Fruit fly (Drosophila melanogaster) whole organism, embryonic: ENCODE data around the gene CG31259.

Experiments used
- Adf1 ChIP-seq: fragments of 200-800 bp; sonication (Bioruptor generic); IDR thresholded peaks from 2 replicates; pipeline ENCODE4 v1.3.6; 2022; ENCODE audit warnings: missing biosample characterization, missing genetic modification characterization
- Aef1 ChIP-seq: fragments of 200-800 bp; sonication (Bioruptor generic); IDR thresholded peaks from 3 replicates; pipeline ENCODE4 v1.3.6; 2022; ENCODE audit warnings: missing biosample characterization, missing genetic modification characterization
- Antp ChIP-seq: fragments of 200-800 bp; sonication (Bioruptor generic); optimal IDR thresholded peaks from 3 replicates; lab custom pipeline; 2016; ENCODE audit warnings: missing biosample characterization, missing genetic modification characterization
- Atf3 ChIP-seq: fragments of 200-800 bp; sonication (Bioruptor generic); optimal IDR thresholded peaks from 3 replicates; lab custom pipeline; 2016; ENCODE audit warnings: missing biosample characterization, missing genetic modification characterization
- Atf6 ChIP-seq: fragments of 200-800 bp; sonication (Bioruptor generic); IDR thresholded peaks from 2 replicates; pipeline ENCODE4 v1.3.6; 2022; ENCODE audit warnings: missing biosample characterization, missing genetic modification characterization
- CG1024 ChIP-seq: fragments of 200-800 bp; sonication (Bioruptor generic); IDR thresholded peaks from 2 replicates; pipeline ENCODE4 v1.3.6; 2022; ENCODE audit warnings: missing biosample characterization, missing genetic modification characterization
- CG10321 ChIP-seq: fragments of 200-800 bp; sonication (Bioruptor generic); IDR thresholded peaks from 2 replicates; pipeline ENCODE4 v1.3.6; 2022; ENCODE audit warnings: missing biosample characterization, missing genetic modification characterization
- CG11247 ChIP-seq: fragments of 200-800 bp; sonication (Bioruptor generic); IDR thresholded peaks from 2 replicates; pipeline ENCODE4 v1.3.6; 2022; ENCODE audit warnings: missing biosample characterization, missing genetic modification characterization
- CG11695 ChIP-seq: fragments of 200-800 bp; sonication (Bioruptor generic); IDR thresholded peaks from 3 replicates; pipeline ENCODE4 v1.3.6; 2022; ENCODE audit warnings: missing biosample characterization, missing genetic modification characterization
- CG12391 ChIP-seq: fragments of 200-800 bp; sonication (Bioruptor generic); optimal IDR thresholded peaks from 3 replicates; lab custom pipeline; 2018; ENCODE audit warnings: missing biosample characterization, mild to moderate bottlenecking, missing genetic modification characterization, moderate library complexity
- CG12769 ChIP-seq: fragments of 200-800 bp; sonication (Bioruptor generic); optimal IDR thresholded peaks from 2 replicates; lab custom pipeline; 2019; ENCODE audit warnings: missing biosample characterization, mild to moderate bottlenecking, missing genetic modification characterization, moderate library complexity
- CG17186 ChIP-seq: fragments of 200-800 bp; sonication (Bioruptor generic); optimal IDR thresholded peaks from 3 replicates; lab custom pipeline; 2017; ENCODE audit warnings: missing biosample characterization, missing genetic modification reagents, missing genetic modification characterization
- CG18619 ChIP-seq: fragments of 200-800 bp; sonication (Bioruptor generic); optimal IDR thresholded peaks from 3 replicates; lab custom pipeline; 2017; ENCODE audit warnings: missing biosample characterization, mild to moderate bottlenecking, missing genetic modification characterization
- CG2116 ChIP-seq: fragments of 200-800 bp; sonication (Bioruptor generic); optimal IDR thresholded peaks from 3 replicates; lab custom pipeline; 2018; ENCODE audit warnings: missing biosample characterization, mild to moderate bottlenecking, missing genetic modification characterization
- CG33213 ChIP-seq: fragments of 200-800 bp; sonication (Bioruptor generic); optimal IDR thresholded peaks from 3 replicates; lab custom pipeline; 2016; ENCODE audit warnings: missing biosample characterization, missing genetic modification characterization
- CG4617 ChIP-seq: fragments of 200-800 bp; sonication (Bioruptor generic); optimal IDR thresholded peaks from 3 replicates; lab custom pipeline; 2016; ENCODE audit warnings: missing biosample characterization, missing genetic modification characterization, borderline replicate concordance
- CG6272 ChIP-seq: fragments of 200-800 bp; sonication (Bioruptor generic); IDR thresholded peaks from 2 replicates; pipeline ENCODE4 v1.3.6; 2022; ENCODE audit warnings: missing biosample characterization, missing genetic modification characterization
- CG6689 ChIP-seq: fragments of 200-800 bp; sonication (Bioruptor generic); IDR thresholded peaks from 2 replicates; pipeline ENCODE4 v1.3.6; 2022; ENCODE audit warnings: missing biosample characterization, missing genetic modification characterization
- CG8944 ChIP-seq: fragments of 200-800 bp; sonication (Bioruptor generic); optimal IDR thresholded peaks from 3 replicates; lab custom pipeline; 2016; ENCODE audit warnings: missing biosample characterization, missing genetic modification characterization
- Ets65A ChIP-seq: fragments of 200-800 bp; sonication (Bioruptor generic); peaks from one replicate; lab custom pipeline; 2016; ENCODE audit warnings: missing biosample characterization, missing genetic modification characterization
- HLH3B ChIP-seq: fragments of 200-800 bp; sonication (Bioruptor generic); IDR thresholded peaks from 2 replicates; pipeline ENCODE4 v1.3.6; 2022; ENCODE audit warnings: missing biosample characterization, missing genetic modification characterization
- Hr3 ChIP-seq: fragments of 200-800 bp; sonication (Bioruptor generic); optimal IDR thresholded peaks from 3 replicates; lab custom pipeline; 2016; ENCODE audit warnings: missing biosample characterization, missing genetic modification characterization
- Meics ChIP-seq: fragments of 200-800 bp; sonication (Bioruptor generic); optimal IDR thresholded peaks from 2 replicates; lab custom pipeline; 2017; ENCODE audit warnings: missing biosample characterization, mild to moderate bottlenecking, missing genetic modification characterization
- NK7.1 ChIP-seq: fragments of 200-800 bp; sonication (Bioruptor generic); optimal IDR thresholded peaks from 3 replicates; lab custom pipeline; 2016; ENCODE audit warnings: missing biosample characterization, missing genetic modification characterization
- Six4 ChIP-seq: fragments of 200-800 bp; sonication (Bioruptor generic); optimal IDR thresholded peaks from 2 replicates; lab custom pipeline; 2016; ENCODE audit warnings: missing biosample characterization, missing genetic modification characterization
- Sox100B ChIP-seq: fragments of 200-800 bp; sonication (Bioruptor generic); optimal IDR thresholded peaks from 3 replicates; lab custom pipeline; 2018; ENCODE audit warnings: missing biosample characterization, mild to moderate bottlenecking, missing genetic modification characterization
- Trl ChIP-seq, 3 experiments: fragments of >200 bp in 2 of 3; fragments of 200-800 bp in 1 of 3; sonication (Bioruptor generic) in 1 of 3; optimal IDR thresholded peaks; 2 replicates in 1 of 3; 3 replicates in 2 of 3; lab custom pipeline; 2016 to 2017; ENCODE audit warnings: missing biosample characterization in 1 of 3, missing genetic modification characterization in 1 of 3
- ara ChIP-seq: fragments of 200-800 bp; sonication (Bioruptor generic); IDR thresholded peaks from 2 replicates; pipeline ENCODE4 v1.3.6; 2022; ENCODE audit warnings: missing biosample characterization, missing genetic modification characterization
- ash1 ChIP-seq: fragments of 200-800 bp; sonication (Bioruptor generic); optimal IDR thresholded peaks from 2 replicates; lab custom pipeline; 2018; ENCODE audit warnings: missing biosample characterization, mild to moderate bottlenecking, missing genetic modification characterization
- cad ChIP-seq: fragments of >200 bp; optimal IDR thresholded peaks from 2 replicates; lab custom pipeline; 2017; ENCODE audit warnings: missing biosample characterization, missing genetic modification characterization
- caup ChIP-seq: fragments of 200-800 bp; sonication (Bioruptor generic); optimal IDR thresholded peaks from 3 replicates; lab custom pipeline; 2017; ENCODE audit warnings: missing biosample characterization, mild to moderate bottlenecking, missing genetic modification characterization, moderate library complexity; ENCODE audit not compliant: severe bottlenecking
- cwo ChIP-seq: fragments of 200-800 bp; sonication (Bioruptor generic); optimal IDR thresholded peaks from 3 replicates; lab custom pipeline; 2017; ENCODE audit warnings: missing biosample characterization, missing genetic modification characterization, mild to moderate bottlenecking, moderate library complexity, missing genetic modification reagents
- ewg ChIP-seq: fragments of 200-800 bp; sonication (Bioruptor generic); optimal IDR thresholded peaks from 3 replicates; lab custom pipeline; 2017; ENCODE audit warnings: mild to moderate bottlenecking, missing biosample characterization, missing genetic modification reagents, missing genetic modification characterization
- gro ChIP-seq: fragments of 200-800 bp; sonication (Bioruptor generic); optimal IDR thresholded peaks from 2 replicates; lab custom pipeline; 2016; ENCODE audit warnings: missing biosample characterization, missing genetic modification characterization
- gt ChIP-seq: fragments of 200-800 bp; sonication (Bioruptor generic); IDR thresholded peaks from 2 replicates; pipeline ENCODE4 v1.3.6; 2022; ENCODE audit warnings: missing biosample characterization, missing genetic modification characterization
- hb ChIP-seq: fragments of 200-800 bp; sonication (Bioruptor generic); IDR thresholded peaks from 3 replicates; pipeline ENCODE4 v1.3.6; 2022; ENCODE audit warnings: missing biosample characterization, missing genetic modification characterization; ENCODE audit not compliant: partially characterized antibody
- hbn ChIP-seq: fragments of 200-800 bp; sonication (Bioruptor generic); IDR thresholded peaks from 2 replicates; pipeline ENCODE4 v1.3.6; 2022; ENCODE audit warnings: missing biosample characterization, missing genetic modification characterization; ENCODE audit not compliant: partially characterized antibody
- inv ChIP-seq: fragments of 200-800 bp; sonication (Bioruptor generic); IDR thresholded peaks from 2 replicates; pipeline ENCODE4 v1.3.6; 2022; ENCODE audit warnings: missing biosample characterization, missing genetic modification characterization; ENCODE audit not compliant: partially characterized antibody
- knrl ChIP-seq: fragments of 200-800 bp; sonication (Bioruptor generic); IDR thresholded peaks from 3 replicates; pipeline ENCODE4 v1.3.6; 2022; ENCODE audit warnings: missing biosample characterization, missing genetic modification characterization; ENCODE audit not compliant: partially characterized antibody
- lmd ChIP-seq: fragments of 200-800 bp; sonication (Bioruptor generic); IDR thresholded peaks from 2 replicates; pipeline ENCODE4 v1.3.6; 2022; ENCODE audit warnings: missing biosample characterization, missing genetic modification characterization
- nerfin-1 ChIP-seq: fragments of 200-800 bp; sonication (Bioruptor generic); optimal IDR thresholded peaks from 3 replicates; lab custom pipeline; 2019; ENCODE audit warnings: missing biosample characterization, mild to moderate bottlenecking, missing genetic modification characterization, moderate library complexity
- nerfin-2 ChIP-seq: fragments of 200-800 bp; sonication (Bioruptor generic); IDR thresholded peaks from 2 replicates; pipeline ENCODE4 v1.3.6; 2022; ENCODE audit warnings: missing biosample characterization, missing genetic modification characterization; ENCODE audit not compliant: partially characterized antibody
- pita ChIP-seq: fragments of 200-800 bp; sonication (Bioruptor generic); optimal IDR thresholded peaks from 2 replicates; lab custom pipeline; 2017; ENCODE audit warnings: missing biosample characterization, mild to moderate bottlenecking, missing genetic modification characterization
- pnt ChIP-seq: fragments of 200-800 bp; sonication (Bioruptor generic); optimal IDR thresholded peaks from 3 replicates; lab custom pipeline; 2016; ENCODE audit warnings: missing biosample characterization, missing genetic modification characterization
- pros ChIP-seq: fragments of 200-800 bp; sonication (Bioruptor generic); optimal IDR thresholded peaks from 3 replicates; lab custom pipeline; 2019; ENCODE audit warnings: missing biosample characterization, mild to moderate bottlenecking, missing genetic modification characterization, moderate library complexity
- ranshi ChIP-seq: fragments of 200-800 bp; sonication (Bioruptor generic); IDR thresholded peaks from 2 replicates; pipeline ENCODE4 v1.3.6; 2022; ENCODE audit warnings: missing biosample characterization, missing genetic modification characterization
- rib ChIP-seq: fragments of 200-800 bp; sonication (Bioruptor generic); IDR thresholded peaks from 2 replicates; pipeline ENCODE4 v1.3.6; 2022; ENCODE audit warnings: missing biosample characterization, missing genetic modification characterization
- ro ChIP-seq: fragments of 200-800 bp; sonication (Bioruptor generic); IDR thresholded peaks from 2 replicates; pipeline ENCODE4 v1.3.6; 2022; ENCODE audit warnings: missing biosample characterization, missing genetic modification characterization
- run ChIP-seq: fragments of 200-800 bp; sonication (Bioruptor generic); optimal IDR thresholded peaks from 3 replicates; lab custom pipeline; 2018; ENCODE audit warnings: missing biosample characterization, mild to moderate bottlenecking, missing genetic modification characterization
- twi ChIP-seq: fragments of 200-800 bp; optimal IDR thresholded peaks from 2 replicates; lab custom pipeline; 2019; ENCODE audit warnings: missing biosample characterization, mild to moderate bottlenecking, missing genetic modification characterization, moderate library complexity
- vfl ChIP-seq: fragments of 200-800 bp; sonication (Bioruptor generic); optimal IDR thresholded peaks from 2 replicates; lab custom pipeline; 2016; ENCODE audit warnings: missing biosample characterization, missing genetic modification characterization
- wor ChIP-seq: fragments of 200-800 bp; sonication (Bioruptor generic); IDR thresholded peaks from 2 replicates; pipeline ENCODE4 v1.3.6; 2022; ENCODE audit warnings: missing biosample characterization, missing genetic modification characterization

CG31259 gene

dm6 chr3R:8517752-8518185 is 6.0 kb upstream of the CG31259 start, which contains the start of gene CG11737 (continued):
- TF ChIP-seq Atf3 (GFP tag; lab: Kevin White, UChicago) (no peak), CG4617 (GFP tag; lab: Kevin White, UChicago) (peak; percentile 50), Six4 (GFP tag; lab: Kevin White, UChicago) (no peak), CG12769 (tag; lab: Kevin White, UChicago) (peak; percentile 13), Trl (optimal IDR thresholded peaks at IDR 0.05; lab: Kevin White, UChicago) (no peak), Trl (GFP tag; optimal IDR thresholded peaks at IDR 0.05; lab: Kevin White, UChicago) (no peak), twi (tag; lab: Kevin White, UChicago) (no peak), CG11695 (GFP tag; lab: Robert Waterston, UW) (no peak), wor (no peak), NK7.1 (GFP tag; lab: Kevin White, UChicago) (no peak), ro (no peak), pnt (no peak), inv (GFP tag; lab: Robert Waterston, UW) (peak; percentile 40), CG12391 (tag; lab: Kevin White, UChicago) (no peak), lmd (GFP tag; lab: Robert Waterston, UW) (no peak), CG8944 (GFP tag; lab: Kevin White, UChicago) (no peak), knrl (GFP tag; lab: Robert Waterston, UW) (peak; percentile 46), gro (GFP tag; lab: Kevin White, UChicago) (no peak), vfl (GFP tag; lab: Kevin White, UChicago) (no peak), pros (no peak), pita (GFP tag; lab: Kevin White, UChicago) (no peak), ranshi (GFP tag; lab: Robert Waterston, UW) (no peak), CG10321 (GFP tag; lab: Robert Waterston, UW) (no peak), CG18619 (GFP tag; lab: Kevin White, UChicago) (no peak), hb (peak; percentile 71), CG33213 (GFP tag; lab: Kevin White, UChicago) (peak; percentile 1), cad (GFP tag; lab: Kevin White, UChicago) (no peak), ara (GFP tag; lab: Robert Waterston, UW) (no peak), CG6272 (GFP tag; lab: Robert Waterston, UW) (no peak), ewg (GFP tag; lab: Kevin White, UChicago) (no peak), Sox100B (no peak), Ets65A (GFP tag; lab: Kevin White, UChicago) (no peak), ash1 (GFP tag; lab: Kevin White, UChicago) (no peak), CG2116 (GFP tag; lab: Kevin White, UChicago) (peak; percentile 82), cwo (GFP tag; lab: Kevin White, UChicago) (no peak), CG11247 (GFP tag; lab: Robert Waterston, UW) (no peak), hbn (GFP tag; lab: Robert Waterston, UW) (no peak), CG6689 (GFP tag; lab: Robert Waterston, UW) (no peak), run (tag; lab: Kevin White, UChicago) (no peak), caup (GFP tag; lab: Kevin White, UChicago) (no peak), Atf6 (GFP tag; lab: Robert Waterston, UW) (no peak), CG17186 (peak; percentile 81), CG1024 (GFP tag; lab: Robert Waterston, UW) (no peak), gt (GFP tag; lab: Robert Waterston, UW) (no peak), rib (GFP tag; lab: Robert Waterston, UW) (no peak), nerfin-1 (tag; lab: Kevin White, UChicago) (no peak), Adf1 (peak; percentile 71), nerfin-2 (peak; percentile 66; the same call in 1 of the 2 replicates), Antp (GFP tag; lab: Kevin White, UChicago) (peak; percentile 31), Meics (GFP tag; lab: Kevin White, UChicago) (no peak), Hr3 (GFP tag; lab: Kevin White, UChicago) (no peak), HLH3B (no peak), Aef1 (no peak)
